Fruit fly (Drosophila melanogaster) S2 (cell line): Measurements from ENCODE around the gene poe.
A peak's percentile ranks its signal among the peaks of the same experiment; 100 is the strongest.

Experiments used
- CG8478 ChIP-seq: fragments of >200 bp; optimal IDR thresholded peaks from 2 replicates; lab custom pipeline; 2018
- CTCF ChIP-seq, 2 experiments: fragments of >200 bp; optimal IDR thresholded peaks; 2 replicates each; lab custom pipeline; 2018

- TF ChIP-seq CTCF (optimal IDR thresholded peaks at IDR 0.05; lab: Kevin White, UChicago) (peak in 1 of 2 experiments; percentile 4), CG8478 (no peak)
These were observed 13.2 kb upstream of the poe start for dm6 chr2L:8084349-8085203.
